Fruit fly (Drosophila melanogaster) whole organism, adult: Measurements from ENCODE around the gene Nasp.

ENCODE experiments used
- CG11617 ChIP-seq: fragments of 200-800 bp; sonication (Bioruptor generic); optimal IDR thresholded peaks from 2 replicates; lab custom pipeline; 2017; ENCODE audit warnings: mild to moderate bottlenecking, missing biosample characterization, missing genetic modification reagents, missing genetic modification characterization
- CG12768 ChIP-seq: fragments of 200-800 bp; sonication (Bioruptor generic); optimal IDR thresholded peaks from 2 replicates; lab custom pipeline; 2017; ENCODE audit warnings: missing biosample characterization, missing genetic modification characterization, mild to moderate bottlenecking, moderate library complexity, missing genetic modification reagents
- CG14711 ChIP-seq: fragments of 200-800 bp; sonication (Bioruptor generic); optimal IDR thresholded peaks from 2 replicates; lab custom pipeline; 2018; ENCODE audit warnings: missing biosample characterization, mild to moderate bottlenecking, missing genetic modification characterization, moderate library complexity
- CG7045 ChIP-seq: fragments of 200-800 bp; sonication (Bioruptor generic); optimal IDR thresholded peaks from 2 replicates; lab custom pipeline; 2017; ENCODE audit warnings: missing biosample characterization, mild to moderate bottlenecking, missing genetic modification characterization
- Clk ChIP-seq: fragments of 200-800 bp; sonication (Bioruptor generic); optimal IDR thresholded peaks from 2 replicates; lab custom pipeline; 2017; ENCODE audit warnings: missing biosample characterization, missing genetic modification characterization
- Hr96 ChIP-seq: fragments of 200-800 bp; sonication (Bioruptor generic); optimal IDR thresholded peaks from 2 replicates; lab custom pipeline; 2016; ENCODE audit warnings: missing biosample characterization, missing genetic modification characterization
- bab1 ChIP-seq: fragments of 200-800 bp; sonication (Bioruptor generic); optimal IDR thresholded peaks from 3 replicates; lab custom pipeline; 2019; ENCODE audit warnings: missing biosample characterization, mild to moderate bottlenecking, missing genetic modification characterization, moderate library complexity
- tj ChIP-seq: fragments of 200-800 bp; sonication (Bioruptor generic); optimal IDR thresholded peaks from 3 replicates; lab custom pipeline; 2017; ENCODE audit warnings: missing biosample characterization, mild to moderate bottlenecking, missing genetic modification characterization, moderate library complexity
- toe ChIP-seq: fragments of 200-800 bp; sonication (Bioruptor generic); optimal IDR thresholded peaks from 2 replicates; lab custom pipeline; 2016; ENCODE audit warnings: missing biosample characterization, missing genetic modification characterization

DNA sequence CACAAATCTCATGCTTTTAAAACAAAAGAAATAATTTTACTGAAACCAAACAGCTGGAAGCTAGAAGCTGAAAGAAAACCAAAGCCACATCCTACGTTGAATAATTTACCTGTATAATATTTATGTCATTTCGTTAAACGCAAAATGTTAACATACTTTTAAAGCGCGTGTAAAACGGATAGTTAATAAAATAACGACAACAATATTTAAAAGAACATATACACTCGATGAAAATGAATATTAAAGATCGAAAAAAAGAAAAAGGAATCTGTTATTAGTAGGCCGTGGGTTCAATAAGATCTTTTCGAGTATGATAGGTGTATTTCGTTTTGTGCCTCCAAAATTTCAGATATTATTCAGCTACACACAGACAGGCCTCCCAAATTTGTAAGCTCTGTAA, 26.5 kb upstream of the Nasp start, which contains the start of gene CG8136:
- TF ChIP-seq Hr96 (no peak), CG14711 (tag; lab: Kevin White, UChicago) (no peak), CG11617 (GFP tag; lab: Kevin White, UChicago) (no peak), bab1 (GFP tag; lab: Kevin White, UChicago) (no peak), CG7045 (no peak), CG12768 (no peak), tj (GFP tag; lab: Kevin White, UChicago) (no peak), toe (GFP tag; lab: Kevin White, UChicago) (no peak), Clk (GFP tag; lab: Kevin White, UChicago) (no peak)
